Fruit fly (Drosophila melanogaster): Measurements from ENCODE around the gene CG8526.

CG8526 gene

dm6 chr3R:9816879-9817278, 15.8 kb downstream of the CG8526 start, which contains the start of gene CG16904:
TSS of gene CG16904 (minus strand) at chr3R:9816979.
- TF ChIP-seq Dll (optimal IDR thresholded peaks at IDR 0.05): no peak
- no peak for TF ChIP-seq pan (optimal IDR thresholded peaks at IDR 0.05)
- TF ChIP-seq usp (GFP tag; optimal IDR thresholded peaks at IDR 0.05): no peak
- no peak for TF ChIP-seq psq (optimal IDR thresholded peaks at IDR 0.05)
- TF ChIP-seq CG8478 (optimal IDR thresholded peaks at IDR 0.05): no peak
- no peak for TF ChIP-seq EcR (GFP tag; optimal IDR thresholded peaks at IDR 0.05)

- TF ChIP-seq pan (optimal IDR thresholded peaks at IDR 0.05) (no peak), Dll (optimal IDR thresholded peaks at IDR 0.05) (no peak), psq (optimal IDR thresholded peaks at IDR 0.05) (no peak), usp (GFP tag; optimal IDR thresholded peaks at IDR 0.05) (no peak)
These were observed 17.2 kb downstream of the CG8526 start, which contains the start of gene CG9459 for dm6 chr3R:9818295-9818694. TSS of gene CG9459 (minus strand) at chr3R:9818395.

- TF ChIP-seq pan (optimal IDR thresholded peaks at IDR 0.05) (no peak), psq (optimal IDR thresholded peaks at IDR 0.05) (no peak)
These were observed 18.7 kb downstream of the CG8526 start, which contains the start of gene CG9458 for dm6 chr3R:9819777-9820176. TSS of gene CG9458 (minus strand) at chr3R:9819877.

dm6 chr3R:9821091-9821490, 20.0 kb downstream of the CG8526 start, which contains the start of gene CG42857:
TSS of gene CG42857 (minus strand) at chr3R:9821191.
- TF ChIP-seq Dll (optimal IDR thresholded peaks at IDR 0.05) (no peak), usp (GFP tag; optimal IDR thresholded peaks at IDR 0.05) (no peak), CG8478 (optimal IDR thresholded peaks at IDR 0.05) (no peak), EcR (GFP tag; optimal IDR thresholded peaks at IDR 0.05) (no peak), pan (optimal IDR thresholded peaks at IDR 0.05) (no peak), psq (optimal IDR thresholded peaks at IDR 0.05) (no peak)

dm6 chr3R:9823723-9824122, 22.6 kb downstream of the CG8526 start, which contains the start of gene CG34302:
TSS of gene CG34302 (minus strand) at chr3R:9823823.
- TF ChIP-seq usp (GFP tag; optimal IDR thresholded peaks at IDR 0.05): no peak
- no peak for TF ChIP-seq pan (optimal IDR thresholded peaks at IDR 0.05)
- no peak for TF ChIP-seq psq (optimal IDR thresholded peaks at IDR 0.05)
- TF ChIP-seq CG8478 (optimal IDR thresholded peaks at IDR 0.05): no peak
- TF ChIP-seq EcR (GFP tag; optimal IDR thresholded peaks at IDR 0.05): no peak
- no peak for TF ChIP-seq Dll (optimal IDR thresholded peaks at IDR 0.05)

dm6 chr3R:9851653-9852052, 50.6 kb downstream of the CG8526 start:
- no peak for TF ChIP-seq EcR (GFP tag; optimal IDR thresholded peaks at IDR 0.05)
- TF ChIP-seq CG8478 (optimal IDR thresholded peaks at IDR 0.05): no peak
- TF ChIP-seq pan (optimal IDR thresholded peaks at IDR 0.05): no peak
- TF ChIP-seq Dll (optimal IDR thresholded peaks at IDR 0.05): no peak
- TF ChIP-seq psq (optimal IDR thresholded peaks at IDR 0.05): no peak
- TF ChIP-seq usp (GFP tag; optimal IDR thresholded peaks at IDR 0.05): no peak

Measured in whole organism.